Worm (Caenorhabditis elegans) whole organism, L2 larva: ENCODE data around the gene T04F3.1.

Source experiments
- ama-1 ChIP-seq: fragments of 150-350 bp; optimal IDR thresholded peaks from 2 replicates; lab custom pipeline; 2018; ENCODE audit warnings: inconsistent platforms
- mdl-1 ChIP-seq, 2 experiments: fragments of 150-350 bp in 1 of 2; sonication (generic microtip) in 1 of 2; optimal IDR thresholded peaks; 2 replicates each; lab custom pipeline; 2017; ENCODE audit warnings: missing biosample characterization in 2 of 2, missing genetic modification characterization in 2 of 2
- nhr-6 ChIP-seq: fragments of 150-350 bp; optimal IDR thresholded peaks from 2 replicates; lab custom pipeline; 2014; ENCODE audit warnings: missing biosample characterization, missing genetic modification characterization
- nhr-77 ChIP-seq: fragments of 150-350 bp; optimal IDR thresholded peaks from 2 replicates; lab custom pipeline; 2014; ENCODE audit warnings: missing biosample characterization, missing genetic modification characterization
- ztf-11 ChIP-seq: sonication (generic microtip); optimal IDR thresholded peaks from 2 replicates; lab custom pipeline; 2017; ENCODE audit warnings: missing biosample characterization, missing genetic modification characterization

DNA sequence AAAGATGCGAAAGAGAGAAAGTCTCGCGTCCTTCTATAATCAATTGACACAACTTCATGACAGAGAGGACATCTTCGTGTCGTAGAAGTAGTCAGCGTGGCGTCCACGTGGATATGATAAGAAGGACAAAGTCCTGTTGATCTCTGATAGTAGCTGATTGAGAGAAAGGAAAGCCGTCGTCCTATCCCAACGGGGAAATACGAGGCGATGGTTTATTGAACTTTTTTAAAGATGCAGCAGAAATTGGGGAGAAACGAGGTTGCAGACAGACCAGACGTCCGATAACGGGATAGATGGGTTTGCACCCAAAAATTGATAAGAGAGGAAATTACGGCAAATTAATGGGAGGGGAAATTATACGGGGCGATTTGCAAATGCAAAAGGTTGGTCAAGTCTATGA is 62.6 kb downstream of the T04F3.1 start:
- TF ChIP-seq nhr-6 (tag; lab: Kevin White, UChicago) (peak; percentile 54), ama-1 (lab: Kevin White, UChicago) (no peak), ztf-11 (tag; lab: Kevin White, UChicago) (no peak), mdl-1 (tag; optimal IDR thresholded peaks at IDR 0.05; lab: Kevin White, UChicago) (peak; percentile 79 to 89), nhr-77 (no peak)
